Worm (Caenorhabditis elegans): Measurements from ENCODE around the gene C28C12.1.

DNA sequence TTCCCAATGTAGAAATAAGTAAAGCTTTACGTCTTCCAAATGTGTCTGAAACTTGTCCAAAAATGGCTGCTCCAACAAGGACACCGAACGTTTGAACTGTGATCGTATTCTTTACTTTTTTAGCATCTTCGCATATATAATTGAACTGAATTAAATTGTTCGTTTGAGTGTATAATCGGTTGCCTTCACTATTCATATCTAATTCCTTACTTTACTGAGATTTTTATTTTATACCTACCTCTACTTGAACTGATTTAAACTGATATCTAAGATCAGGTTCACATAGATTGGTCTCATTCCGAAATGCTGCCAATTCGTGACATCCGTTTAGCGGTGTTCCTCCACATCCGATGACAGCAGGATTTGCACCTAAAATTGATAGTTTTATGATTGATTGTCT lies 39.1 kb upstream of the C28C12.1 start:
- TF ChIP-seq ama-1 (optimal IDR thresholded peaks at IDR 0.05) (no peak), B0310.2 (tag; optimal IDR thresholded peaks at IDR 0.05) (no peak), flt-1 (GFP tag; IDR thresholded peaks at IDR 0.05) (no peak), ets-7 (tag; optimal IDR thresholded peaks at IDR 0.05) (no peak), hnd-1 (tag; optimal IDR thresholded peaks at IDR 0.05) (no peak), aly-1 (tag; optimal IDR thresholded peaks at IDR 0.05) (no peak), hmbx-1 (tag; optimal IDR thresholded peaks at IDR 0.05) (no peak), tbx-37 (GFP tag; conservative IDR thresholded peaks at IDR 0.05) (no peak)
